Worm (Caenorhabditis elegans) whole organism, L4 larva: ENCODE results near the gene ins-7.

Source experiments
- ZK546.5 ChIP-seq, 2 experiments: sonication (generic microtip); optimal IDR thresholded peaks; 2 replicates each; lab custom pipeline; 2017; ENCODE audit warnings: missing biosample characterization in 2 of 2, missing genetic modification characterization in 2 of 2
- ceh-32 ChIP-seq: sonication (generic microtip); optimal IDR thresholded peaks from 2 replicates; lab custom pipeline; 2016; ENCODE audit warnings: mild to moderate bottlenecking, missing genetic modification characterization, missing compliant biosample characterization; ENCODE audit not compliant: poor library complexity
- ces-1 ChIP-seq: fragments of 150-350 bp; sonication (generic microtip); optimal IDR thresholded peaks from 4 replicates; lab custom pipeline; 2014; ENCODE audit warnings: missing biosample characterization, missing genetic modification reagents, missing genetic modification characterization
- daf-12 ChIP-seq: fragments of 150-350 bp; optimal IDR thresholded peaks from 2 replicates; lab custom pipeline; 2014; ENCODE audit warnings: missing biosample characterization, missing genetic modification reagents, missing genetic modification characterization
- fos-1 ChIP-seq: fragments of 150-350 bp; optimal IDR thresholded peaks from 2 replicates; lab custom pipeline; 2014; ENCODE audit warnings: missing biosample characterization, missing genetic modification characterization
- lin-39 ChIP-seq: fragments of 150-350 bp; optimal IDR thresholded peaks from 2 replicates; lab custom pipeline; 2014; ENCODE audit warnings: missing biosample characterization, missing genetic modification reagents, missing genetic modification characterization
- nhr-10 ChIP-seq: fragments of 150-350 bp; optimal IDR thresholded peaks from 2 replicates; lab custom pipeline; 2014; ENCODE audit warnings: missing biosample characterization, missing genetic modification characterization
- nhr-11 ChIP-seq: fragments of 150-350 bp; optimal IDR thresholded peaks from 2 replicates; lab custom pipeline; 2014; ENCODE audit warnings: missing biosample characterization, missing genetic modification characterization
- nhr-41 ChIP-seq: fragments of 200-800 bp; sonication (Bioruptor generic); IDR thresholded peaks from 2 replicates; pipeline ENCODE4 v1.3.6; 2022; ENCODE audit warnings: missing genetic modification reagents, missing genetic modification characterization, missing compliant biosample characterization
- nhr-6 ChIP-seq: fragments of 150-350 bp; optimal IDR thresholded peaks from 2 replicates; lab custom pipeline; 2014; ENCODE audit warnings: missing biosample characterization, missing genetic modification characterization
- pqm-1 ChIP-seq: sonication (generic microtip); optimal IDR thresholded peaks from 2 replicates; lab custom pipeline; 2017; ENCODE audit warnings: missing biosample characterization, missing genetic modification characterization
- zag-1 ChIP-seq: fragments of 150-350 bp; optimal IDR thresholded peaks from 2 replicates; lab custom pipeline; 2014; ENCODE audit warnings: missing biosample characterization, missing genetic modification characterization

DNA sequence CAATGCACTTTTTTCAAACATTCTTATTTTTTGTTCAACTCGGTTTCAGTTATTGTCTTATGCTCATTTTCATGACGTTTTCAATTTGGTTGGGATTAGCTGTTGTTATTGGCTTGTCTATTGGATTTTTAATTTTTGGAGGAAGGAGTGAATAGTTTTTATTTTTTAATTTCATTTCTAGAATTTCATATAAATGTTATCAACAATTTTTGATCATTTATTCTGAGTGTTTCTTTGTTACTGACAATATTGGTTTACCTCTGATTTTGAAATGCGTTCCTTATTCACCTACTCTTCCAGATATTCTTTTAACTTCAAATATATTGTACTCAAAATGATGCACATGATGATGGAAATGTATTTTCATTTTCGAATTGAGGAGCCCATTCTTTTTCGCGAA lies 28.6 kb downstream of the ins-7 start, which contains the start of gene F58G6.7:
- TF ChIP-seq zag-1, result no peak
- TF ChIP-seq nhr-41 (GFP tag; lab: Robert Waterston, UW), result no peak
- TF ChIP-seq lin-39 (tag; lab: Kevin White, UChicago), result no peak
- TF ChIP-seq ceh-32 (tag; lab: Kevin White, UChicago), result no peak
- TF ChIP-seq ZK546.5 (tag; optimal IDR thresholded peaks at IDR 0.05; lab: Kevin White, UChicago), result no peak
- TF ChIP-seq ces-1 (GFP tag; lab: Kevin White, UChicago), result no peak
- TF ChIP-seq nhr-11 (tag; lab: Kevin White, UChicago), result no peak
- TF ChIP-seq pqm-1 (tag; lab: Kevin White, UChicago), result no peak
- TF ChIP-seq fos-1, result no peak
- TF ChIP-seq nhr-10 (tag; lab: Kevin White, UChicago), result no peak
- TF ChIP-seq nhr-6 (tag; lab: Kevin White, UChicago), result no peak
- no peak for TF ChIP-seq daf-12 (tag; lab: Kevin White, UChicago)
